Fruit fly (Drosophila melanogaster) whole organism, embryonic: ENCODE results near the gene Wdfy2.

ENCODE experiments used
- Adf1 ChIP-seq: fragments of 200-800 bp; sonication (Bioruptor generic); IDR thresholded peaks from 2 replicates; pipeline ENCODE4 v1.3.6; 2022; ENCODE audit warnings: missing biosample characterization, missing genetic modification characterization
- Asciz ChIP-seq: fragments of 200-800 bp; sonication (Bioruptor generic); optimal IDR thresholded peaks from 2 replicates; lab custom pipeline; 2017; ENCODE audit warnings: missing biosample characterization, mild to moderate bottlenecking, missing genetic modification characterization, missing genetic modification reagents
- CG10274 ChIP-seq: fragments of 200-800 bp; sonication (Bioruptor generic); optimal IDR thresholded peaks from 3 replicates; lab custom pipeline; 2017; ENCODE audit warnings: missing biosample characterization, mild to moderate bottlenecking, missing genetic modification characterization
- CG10321 ChIP-seq: fragments of 200-800 bp; sonication (Bioruptor generic); IDR thresholded peaks from 2 replicates; pipeline ENCODE4 v1.3.6; 2022; ENCODE audit warnings: missing biosample characterization, missing genetic modification characterization
- CG10565 ChIP-seq: fragments of 200-800 bp; sonication (Bioruptor generic); optimal IDR thresholded peaks from 3 replicates; lab custom pipeline; 2016; ENCODE audit warnings: missing biosample characterization, mild to moderate bottlenecking, missing genetic modification characterization
- CG10959 ChIP-seq: fragments of 200-800 bp; sonication (Bioruptor generic); IDR thresholded peaks from 2 replicates; pipeline ENCODE4 v1.3.6; 2022; ENCODE audit warnings: missing biosample characterization, missing genetic modification characterization
- CG1602 ChIP-seq: fragments of 200-800 bp; sonication (Bioruptor generic); optimal IDR thresholded peaks from 3 replicates; lab custom pipeline; 2016; ENCODE audit warnings: missing biosample characterization, missing genetic modification characterization
- CG17359 ChIP-seq: fragments of 200-800 bp; sonication (Bioruptor generic); optimal IDR thresholded peaks from 3 replicates; lab custom pipeline; 2018; ENCODE audit warnings: missing biosample characterization, mild to moderate bottlenecking, missing genetic modification characterization, moderate library complexity
- CG18619 ChIP-seq: fragments of 200-800 bp; sonication (Bioruptor generic); optimal IDR thresholded peaks from 3 replicates; lab custom pipeline; 2017; ENCODE audit warnings: missing biosample characterization, mild to moderate bottlenecking, missing genetic modification characterization
- CG33213 ChIP-seq: fragments of 200-800 bp; sonication (Bioruptor generic); optimal IDR thresholded peaks from 3 replicates; lab custom pipeline; 2016; ENCODE audit warnings: missing biosample characterization, missing genetic modification characterization
- CG34422 ChIP-seq: fragments of 200-800 bp; sonication (Bioruptor generic); IDR thresholded peaks from 3 replicates; pipeline ENCODE4 v1.3.6; 2022; ENCODE audit warnings: missing biosample characterization, missing genetic modification characterization
- CG5953 ChIP-seq: fragments of 200-800 bp; sonication (Bioruptor generic); IDR thresholded peaks from 2 replicates; pipeline ENCODE4 v1.3.6; 2022; ENCODE audit warnings: missing biosample characterization, missing genetic modification characterization
- CG7271 ChIP-seq: fragments of 200-800 bp; sonication (Bioruptor generic); optimal IDR thresholded peaks from 2 replicates; lab custom pipeline; 2018; ENCODE audit warnings: missing biosample characterization, mild to moderate bottlenecking, missing genetic modification characterization, moderate library complexity
- CG7786 ChIP-seq: fragments of 200-800 bp; sonication (Bioruptor generic); optimal IDR thresholded peaks from 2 replicates; lab custom pipeline; 2016; ENCODE audit warnings: missing biosample characterization, missing genetic modification characterization
- CG8359 ChIP-seq: fragments of 200-800 bp; sonication (Bioruptor generic); optimal IDR thresholded peaks from 2 replicates; lab custom pipeline; 2017; ENCODE audit warnings: missing biosample characterization, mild to moderate bottlenecking, missing genetic modification characterization, borderline replicate concordance
- CG8944 ChIP-seq: fragments of 200-800 bp; sonication (Bioruptor generic); optimal IDR thresholded peaks from 3 replicates; lab custom pipeline; 2016; ENCODE audit warnings: missing biosample characterization, missing genetic modification characterization
- CG9817 ChIP-seq: fragments of 200-800 bp; sonication (Bioruptor generic); optimal IDR thresholded peaks from 2 replicates; lab custom pipeline; 2018; ENCODE audit warnings: missing biosample characterization, mild to moderate bottlenecking, missing genetic modification characterization, moderate library complexity
- CoRest ChIP-seq: fragments of 200-800 bp; sonication (Bioruptor generic); optimal IDR thresholded peaks from 3 replicates; lab custom pipeline; 2018; ENCODE audit warnings: missing biosample characterization, mild to moderate bottlenecking, missing genetic modification characterization, moderate library complexity
- H2.0 ChIP-seq: fragments of 200-800 bp; sonication (Bioruptor generic); IDR thresholded peaks from 2 replicates; pipeline ENCODE4 v1.3.6; 2022; ENCODE audit warnings: missing biosample characterization, missing genetic modification characterization
- HHEX ChIP-seq: fragments of 200-800 bp; sonication (Bioruptor generic); optimal IDR thresholded peaks from 3 replicates; lab custom pipeline; 2017; ENCODE audit warnings: missing biosample characterization, mild to moderate bottlenecking, missing genetic modification characterization, missing genetic modification reagents
- Hey ChIP-seq: fragments of 200-800 bp; sonication (Bioruptor generic); optimal IDR thresholded peaks from 3 replicates; lab custom pipeline; 2018; ENCODE audit warnings: missing biosample characterization, mild to moderate bottlenecking, missing genetic modification characterization
- NFAT ChIP-seq: fragments of 200-800 bp; sonication (Bioruptor generic); IDR thresholded peaks from 2 replicates; pipeline ENCODE4 v1.3.6; 2022; ENCODE audit warnings: missing biosample characterization, missing genetic modification characterization
- Scr ChIP-seq: fragments of 200-800 bp; sonication (Bioruptor generic); IDR thresholded peaks from 2 replicates; pipeline ENCODE4 v1.3.6; 2022; ENCODE audit warnings: missing biosample characterization, missing genetic modification characterization; ENCODE audit not compliant: partially characterized antibody
- Sin3A ChIP-seq: fragments of >200 bp; optimal IDR thresholded peaks from 2 replicates; lab custom pipeline; 2018
- Sox100B ChIP-seq: fragments of 200-800 bp; sonication (Bioruptor generic); optimal IDR thresholded peaks from 3 replicates; lab custom pipeline; 2018; ENCODE audit warnings: missing biosample characterization, mild to moderate bottlenecking, missing genetic modification characterization
- Sry-β ChIP-seq: fragments of 200-800 bp; sonication (Bioruptor generic); optimal IDR thresholded peaks from 2 replicates; lab custom pipeline; 2018; ENCODE audit warnings: missing biosample characterization, mild to moderate bottlenecking, missing genetic modification characterization, moderate library complexity
- Trl ChIP-seq, 3 experiments: fragments of >200 bp in 2 of 3; fragments of 200-800 bp in 1 of 3; sonication (Bioruptor generic) in 1 of 3; optimal IDR thresholded peaks; 2 replicates in 1 of 3; 3 replicates in 2 of 3; lab custom pipeline; 2016 to 2017; ENCODE audit warnings: missing biosample characterization in 1 of 3, missing genetic modification characterization in 1 of 3
- Vsx1 ChIP-seq: fragments of 200-800 bp; sonication (Bioruptor generic); optimal IDR thresholded peaks from 2 replicates; lab custom pipeline; 2017; ENCODE audit warnings: missing biosample characterization, mild to moderate bottlenecking, missing genetic modification characterization, missing genetic modification reagents
- Xrp1 ChIP-seq: fragments of 200-800 bp; sonication (Bioruptor generic); IDR thresholded peaks from 2 replicates; pipeline ENCODE4 v1.3.6; 2022; ENCODE audit warnings: missing biosample characterization, missing genetic modification characterization
- ash1 ChIP-seq: fragments of 200-800 bp; sonication (Bioruptor generic); optimal IDR thresholded peaks from 2 replicates; lab custom pipeline; 2018; ENCODE audit warnings: missing biosample characterization, mild to moderate bottlenecking, missing genetic modification characterization
- bowl ChIP-seq: fragments of 200-800 bp; sonication (Bioruptor generic); IDR thresholded peaks from 2 replicates; pipeline ENCODE4 v1.3.6; 2022; ENCODE audit warnings: missing biosample characterization, missing genetic modification characterization
- caup ChIP-seq: fragments of 200-800 bp; sonication (Bioruptor generic); optimal IDR thresholded peaks from 3 replicates; lab custom pipeline; 2017; ENCODE audit warnings: missing biosample characterization, mild to moderate bottlenecking, missing genetic modification characterization, moderate library complexity; ENCODE audit not compliant: severe bottlenecking
- chn ChIP-seq: fragments of 200-800 bp; sonication (Bioruptor generic); optimal IDR thresholded peaks from 2 replicates; lab custom pipeline; 2016; ENCODE audit warnings: missing biosample characterization, missing genetic modification characterization
- crol ChIP-seq: fragments of 200-800 bp; sonication (Bioruptor generic); IDR thresholded peaks from 2 replicates; pipeline ENCODE4 v1.3.6; 2022; ENCODE audit warnings: missing biosample characterization, missing genetic modification characterization
- dan ChIP-seq: fragments of 200-800 bp; sonication (Bioruptor generic); IDR thresholded peaks from 2 replicates; pipeline ENCODE4 v1.3.6; 2022; ENCODE audit warnings: missing biosample characterization, missing genetic modification characterization
- en ChIP-seq: fragments of 200-800 bp; sonication (Bioruptor generic); optimal IDR thresholded peaks from 2 replicates; lab custom pipeline; 2016; ENCODE audit warnings: missing biosample characterization, missing genetic modification characterization
- eyg ChIP-seq: fragments of 200-800 bp; sonication (Bioruptor generic); optimal IDR thresholded peaks from 3 replicates; lab custom pipeline; 2016; ENCODE audit warnings: missing biosample characterization, missing genetic modification characterization
- fu2 ChIP-seq: fragments of 200-800 bp; sonication (Bioruptor generic); optimal IDR thresholded peaks from 2 replicates; lab custom pipeline; 2016; ENCODE audit warnings: missing biosample characterization, missing genetic modification characterization
- gce ChIP-seq: fragments of 200-800 bp; sonication (Bioruptor generic); IDR thresholded peaks from 3 replicates; pipeline ENCODE4 v1.3.6; 2022; ENCODE audit warnings: missing biosample characterization, missing genetic modification characterization
- gt ChIP-seq: fragments of 200-800 bp; sonication (Bioruptor generic); IDR thresholded peaks from 2 replicates; pipeline ENCODE4 v1.3.6; 2022; ENCODE audit warnings: missing biosample characterization, missing genetic modification characterization
- nau ChIP-seq: fragments of 200-800 bp; sonication (Bioruptor generic); optimal IDR thresholded peaks from 3 replicates; lab custom pipeline; 2017; ENCODE audit warnings: missing biosample characterization, mild to moderate bottlenecking, missing genetic modification characterization, missing genetic modification reagents
- odd ChIP-seq: fragments of 200-800 bp; sonication (Bioruptor generic); optimal IDR thresholded peaks from 2 replicates; lab custom pipeline; 2017; ENCODE audit warnings: missing biosample characterization, mild to moderate bottlenecking, missing genetic modification characterization
- schlank ChIP-seq: fragments of 200-800 bp; sonication (Bioruptor generic); optimal IDR thresholded peaks from 2 replicates; lab custom pipeline; 2018; ENCODE audit warnings: missing biosample characterization, mild to moderate bottlenecking, missing genetic modification characterization
- slp2 ChIP-seq: fragments of 200-800 bp; sonication (Bioruptor generic); optimal IDR thresholded peaks from 2 replicates; lab custom pipeline; 2016; ENCODE audit warnings: missing biosample characterization, missing genetic modification characterization
- tap ChIP-seq: fragments of 200-800 bp; optimal IDR thresholded peaks from 3 replicates; lab custom pipeline; 2019; ENCODE audit warnings: missing biosample characterization, mild to moderate bottlenecking, missing genetic modification characterization, moderate library complexity
- tgo ChIP-seq: fragments of 200-800 bp; sonication (Bioruptor generic); IDR thresholded peaks from 3 replicates; pipeline ENCODE4 v1.3.6; 2022; ENCODE audit warnings: missing biosample characterization, missing genetic modification characterization
- tup ChIP-seq: fragments of 200-800 bp; sonication (Bioruptor generic); optimal IDR thresholded peaks from 2 replicates; lab custom pipeline; 2016; ENCODE audit warnings: missing biosample characterization, mild to moderate bottlenecking, missing genetic modification characterization, moderate library complexity
- twi ChIP-seq: fragments of 200-800 bp; optimal IDR thresholded peaks from 2 replicates; lab custom pipeline; 2019; ENCODE audit warnings: missing biosample characterization, mild to moderate bottlenecking, missing genetic modification characterization, moderate library complexity
- zen2 ChIP-seq: fragments of 200-800 bp; sonication (Bioruptor generic); IDR thresholded peaks from 3 replicates; pipeline ENCODE4 v1.3.6; 2022; ENCODE audit warnings: missing biosample characterization, missing genetic modification characterization; ENCODE audit not compliant: partially characterized antibody

Gene Wdfy2

dm6 chr2L:10387869-10388726 is 35.0 kb upstream of the Wdfy2 start, which contains the start of gene da (continued):
- TF ChIP-seq Adf1 (GFP tag; lab: Robert Waterston, UW) (no peak), CG5953 (no peak), caup (GFP tag; lab: Kevin White, UChicago) (peak; percentile 69), tup (GFP tag; lab: Kevin White, UChicago) (no peak), ash1 (GFP tag; lab: Kevin White, UChicago) (peak; percentile 6), CG8944 (GFP tag; lab: Kevin White, UChicago) (peak; percentile 23), HHEX (peak; percentile 40), CG18619 (GFP tag; lab: Kevin White, UChicago) (peak; percentile 61), bowl (GFP tag; lab: Robert Waterston, UW) (no peak), tgo (GFP tag; lab: Robert Waterston, UW) (peak; percentile 57; the same call in 1 of the 3 replicates), en (no peak), Asciz (GFP tag; lab: Kevin White, UChicago) (peak; percentile 23), Vsx1 (GFP tag; lab: Kevin White, UChicago) (no peak), H2.0 (peak; percentile 60), Sox100B (GFP tag; lab: Kevin White, UChicago) (peak; percentile 51), gt (GFP tag; lab: Robert Waterston, UW) (no peak), CG10959 (GFP tag; lab: Robert Waterston, UW) (no peak), odd (GFP tag; lab: Kevin White, UChicago) (peak; percentile 23), slp2 (GFP tag; lab: Kevin White, UChicago) (peak; percentile 36), CG10321 (GFP tag; lab: Robert Waterston, UW) (no peak), NFAT (GFP tag; lab: Robert Waterston, UW) (peak; percentile 58; the same call in 1 of the 2 replicates), CG8359 (no peak), CG1602 (peak; percentile 36), CG17359 (peak; percentile 68), CG10565 (GFP tag; lab: Kevin White, UChicago) (no peak), CG7786 (GFP tag; lab: Kevin White, UChicago) (peak; percentile 55), Hey (tag; lab: Kevin White, UChicago) (no peak), Trl (optimal IDR thresholded peaks at IDR 0.05; lab: Kevin White, UChicago) (no peak), Trl (GFP tag; optimal IDR thresholded peaks at IDR 0.05; lab: Kevin White, UChicago) (peak; percentile 47), fu2 (GFP tag; lab: Kevin White, UChicago) (peak; percentile 32), CG34422 (GFP tag; lab: Robert Waterston, UW) (peak; percentile 57; the same call in 2 of the 3 replicates), Sin3A (no peak), chn (peak; percentile 46), Xrp1 (GFP tag; lab: Robert Waterston, UW) (peak; percentile 63), dan (GFP tag; lab: Robert Waterston, UW) (no peak), Sry-β (no peak), tap (peak; percentile 60), CG9817 (tag; lab: Kevin White, UChicago) (no peak), CG7271 (tag; lab: Kevin White, UChicago) (peak; percentile 3), CG10274 (GFP tag; lab: Kevin White, UChicago) (no peak), CG33213 (GFP tag; lab: Kevin White, UChicago) (peak; percentile 22), schlank (peak; percentile 9), eyg (GFP tag; lab: Kevin White, UChicago) (no peak), twi (tag; lab: Kevin White, UChicago) (peak; percentile 43), nau (GFP tag; lab: Kevin White, UChicago) (no peak), Scr (GFP tag; lab: Robert Waterston, UW) (peak; percentile 59), CoRest (tag; lab: Kevin White, UChicago) (peak; percentile 73), zen2 (GFP tag; lab: Robert Waterston, UW) (no peak), gce (no peak; the same call in 2 of the 3 replicates), crol (GFP tag; lab: Robert Waterston, UW) (no peak)
